Fruit fly (Drosophila melanogaster) whole organism, embryonic: ENCODE results near the gene srl.

Experiments used
- Abd-B ChIP-seq: fragments of 200-800 bp; sonication (Bioruptor generic); optimal IDR thresholded peaks from 2 replicates; lab custom pipeline; 2018; ENCODE audit warnings: missing biosample characterization, mild to moderate bottlenecking, missing genetic modification characterization, moderate library complexity
- CG10147 ChIP-seq: fragments of 200-800 bp; sonication (Bioruptor generic); optimal IDR thresholded peaks from 2 replicates; lab custom pipeline; 2019; ENCODE audit warnings: missing biosample characterization, mild to moderate bottlenecking, missing genetic modification characterization, moderate library complexity
- CG10209 ChIP-seq: fragments of 200-800 bp; sonication (Bioruptor generic); optimal IDR thresholded peaks from 3 replicates; lab custom pipeline; 2017; ENCODE audit warnings: missing biosample characterization, mild to moderate bottlenecking, missing genetic modification characterization, missing genetic modification reagents
- CG1024 ChIP-seq: fragments of 200-800 bp; sonication (Bioruptor generic); IDR thresholded peaks from 2 replicates; pipeline ENCODE4 v1.3.6; 2022; ENCODE audit warnings: missing biosample characterization, missing genetic modification characterization
- CG12219 ChIP-seq: fragments of 200-800 bp; sonication (Bioruptor generic); optimal IDR thresholded peaks from 3 replicates; lab custom pipeline; 2018; ENCODE audit warnings: missing biosample characterization, mild to moderate bottlenecking, missing genetic modification characterization
- CG12659 ChIP-seq: fragments of 200-800 bp; sonication (Bioruptor generic); optimal IDR thresholded peaks from 3 replicates; lab custom pipeline; 2017; ENCODE audit warnings: mild to moderate bottlenecking, missing biosample characterization, missing genetic modification reagents, missing genetic modification characterization
- CG15601 ChIP-seq: fragments of 200-800 bp; sonication (Bioruptor generic); optimal IDR thresholded peaks from 3 replicates; lab custom pipeline; 2019; ENCODE audit warnings: missing biosample characterization, mild to moderate bottlenecking, missing genetic modification characterization, moderate library complexity
- CG16813 ChIP-seq: fragments of 200-800 bp; sonication (Bioruptor generic); IDR thresholded peaks from 3 replicates; pipeline ENCODE4 v1.3.6; 2022; ENCODE audit warnings: missing biosample characterization, missing genetic modification characterization; ENCODE audit not compliant: partially characterized antibody
- CG16863 ChIP-seq: fragments of 200-800 bp; sonication (Bioruptor generic); optimal IDR thresholded peaks from 3 replicates; lab custom pipeline; 2016; ENCODE audit warnings: missing biosample characterization, missing genetic modification characterization
- CG17385 ChIP-seq: fragments of 200-800 bp; sonication (Bioruptor generic); optimal IDR thresholded peaks from 3 replicates; lab custom pipeline; 2018; ENCODE audit warnings: missing biosample characterization, mild to moderate bottlenecking, missing genetic modification characterization
- CG17802 ChIP-seq: fragments of 200-800 bp; sonication (Bioruptor generic); optimal IDR thresholded peaks from 2 replicates; lab custom pipeline; 2018; ENCODE audit warnings: missing biosample characterization, mild to moderate bottlenecking, missing genetic modification characterization, moderate library complexity
- CG17829 ChIP-seq: fragments of 200-800 bp; optimal IDR thresholded peaks from 2 replicates; lab custom pipeline; 2019; ENCODE audit warnings: missing biosample characterization, mild to moderate bottlenecking, missing genetic modification characterization, moderate library complexity
- CG1832 ChIP-seq: fragments of 200-800 bp; sonication (Bioruptor generic); optimal IDR thresholded peaks from 2 replicates; lab custom pipeline; 2017; ENCODE audit warnings: missing biosample characterization, mild to moderate bottlenecking, missing genetic modification characterization, inconsistent platforms
- CG31388 ChIP-seq: fragments of 200-800 bp; sonication (Bioruptor generic); optimal IDR thresholded peaks from 2 replicates; lab custom pipeline; 2016; ENCODE audit warnings: missing biosample characterization, missing genetic modification characterization
- CG31441 ChIP-seq: fragments of 200-800 bp; sonication (Bioruptor generic); IDR thresholded peaks from 2 replicates; pipeline ENCODE4 v1.3.6; 2022; ENCODE audit warnings: missing biosample characterization, missing genetic modification characterization
- CG32532 ChIP-seq: fragments of 200-800 bp; sonication (Bioruptor generic); IDR thresholded peaks from 2 replicates; pipeline ENCODE4 v1.3.6; 2022; ENCODE audit warnings: missing biosample characterization, missing genetic modification characterization
- CG32772 ChIP-seq: fragments of 200-800 bp; sonication (Bioruptor generic); IDR thresholded peaks from 2 replicates; pipeline ENCODE4 v1.3.6; 2022; ENCODE audit warnings: missing biosample characterization, missing genetic modification characterization
- CG34422 ChIP-seq: fragments of 200-800 bp; sonication (Bioruptor generic); IDR thresholded peaks from 3 replicates; pipeline ENCODE4 v1.3.6; 2022; ENCODE audit warnings: missing biosample characterization, missing genetic modification characterization
- CG6175 ChIP-seq: fragments of 200-800 bp; sonication (Bioruptor generic); IDR thresholded peaks from 3 replicates; pipeline ENCODE4 v1.3.6; 2022; ENCODE audit warnings: missing biosample characterization, missing genetic modification characterization
- CG8359 ChIP-seq: fragments of 200-800 bp; sonication (Bioruptor generic); optimal IDR thresholded peaks from 2 replicates; lab custom pipeline; 2017; ENCODE audit warnings: missing biosample characterization, mild to moderate bottlenecking, missing genetic modification characterization, borderline replicate concordance
- CG9727 ChIP-seq: fragments of 200-800 bp; sonication (Bioruptor generic); optimal IDR thresholded peaks from 3 replicates; lab custom pipeline; 2017; ENCODE audit warnings: missing biosample characterization, mild to moderate bottlenecking, missing genetic modification characterization
- Chrac-16 ChIP-seq: fragments of 200-800 bp; sonication (Bioruptor generic); optimal IDR thresholded peaks from 3 replicates; lab custom pipeline; 2016; ENCODE audit warnings: missing biosample characterization, missing genetic modification characterization
- D19B ChIP-seq: fragments of 200-800 bp; sonication (Bioruptor generic); optimal IDR thresholded peaks from 2 replicates; lab custom pipeline; 2017; ENCODE audit warnings: missing biosample characterization, mild to moderate bottlenecking, missing genetic modification characterization
- Drgx ChIP-seq: fragments of 200-800 bp; sonication (Bioruptor generic); IDR thresholded peaks from 2 replicates; pipeline ENCODE4 v1.3.6; 2022; ENCODE audit warnings: missing biosample characterization, missing genetic modification characterization
- Elba2 ChIP-seq: fragments of 200-800 bp; sonication (Bioruptor generic); optimal IDR thresholded peaks from 3 replicates; lab custom pipeline; 2016; ENCODE audit warnings: missing biosample characterization, missing genetic modification characterization
- HHEX ChIP-seq: fragments of 200-800 bp; sonication (Bioruptor generic); optimal IDR thresholded peaks from 3 replicates; lab custom pipeline; 2017; ENCODE audit warnings: missing biosample characterization, mild to moderate bottlenecking, missing genetic modification characterization, missing genetic modification reagents
- HLH3B ChIP-seq: fragments of 200-800 bp; sonication (Bioruptor generic); IDR thresholded peaks from 2 replicates; pipeline ENCODE4 v1.3.6; 2022; ENCODE audit warnings: missing biosample characterization, missing genetic modification characterization
- Myb ChIP-seq: fragments of 200-800 bp; sonication (Bioruptor generic); optimal IDR thresholded peaks from 2 replicates; lab custom pipeline; 2016; ENCODE audit warnings: missing biosample characterization, missing genetic modification characterization
- NC2α ChIP-seq: fragments of 200-800 bp; sonication (Bioruptor generic); optimal IDR thresholded peaks from 2 replicates; lab custom pipeline; 2016; ENCODE audit warnings: missing biosample characterization, missing genetic modification characterization
- Oli ChIP-seq: fragments of 200-800 bp; sonication (Bioruptor generic); optimal IDR thresholded peaks from 2 replicates; lab custom pipeline; 2018; ENCODE audit warnings: missing biosample characterization, mild to moderate bottlenecking, missing genetic modification characterization, moderate library complexity
- Sry-β ChIP-seq: fragments of 200-800 bp; sonication (Bioruptor generic); optimal IDR thresholded peaks from 2 replicates; lab custom pipeline; 2018; ENCODE audit warnings: missing biosample characterization, mild to moderate bottlenecking, missing genetic modification characterization, moderate library complexity
- Sry-δ ChIP-seq: fragments of 200-800 bp; sonication (Bioruptor generic); optimal IDR thresholded peaks from 2 replicates; lab custom pipeline; 2016; ENCODE audit warnings: missing biosample characterization, missing genetic modification characterization
- YL-1 ChIP-seq: fragments of 200-800 bp; sonication (Bioruptor generic); optimal IDR thresholded peaks from 3 replicates; lab custom pipeline; 2017; ENCODE audit warnings: missing biosample characterization, mild to moderate bottlenecking, missing genetic modification characterization
- aop ChIP-seq: fragments of 200-800 bp; sonication (Bioruptor generic); IDR thresholded peaks from 2 replicates; pipeline ENCODE4 v1.3.6; 2022; ENCODE audit warnings: missing biosample characterization, missing genetic modification characterization
- az2 ChIP-seq: fragments of 200-800 bp; sonication (Bioruptor generic); optimal IDR thresholded peaks from 3 replicates; lab custom pipeline; 2016; ENCODE audit warnings: missing biosample characterization, missing genetic modification characterization
- bab2 ChIP-seq: fragments of 200-800 bp; sonication (Bioruptor generic); optimal IDR thresholded peaks from 2 replicates; lab custom pipeline; 2016; ENCODE audit warnings: missing biosample characterization, missing genetic modification characterization
- cg ChIP-seq: fragments of 200-800 bp; sonication (Bioruptor generic); optimal IDR thresholded peaks from 3 replicates; lab custom pipeline; 2019; ENCODE audit warnings: missing biosample characterization, mild to moderate bottlenecking, missing genetic modification characterization, moderate library complexity
- eve ChIP-seq, 2 experiments: fragments of >200 bp; optimal IDR thresholded peaks; 2 replicates each; lab custom pipeline; 2017; ENCODE audit warnings: missing biosample characterization in 2 of 2, missing genetic modification characterization in 2 of 2
- fd3F ChIP-seq: fragments of 200-800 bp; sonication (Bioruptor generic); optimal IDR thresholded peaks from 2 replicates; lab custom pipeline; 2018; ENCODE audit warnings: missing biosample characterization, mild to moderate bottlenecking, missing genetic modification characterization, moderate library complexity
- fru ChIP-seq: fragments of >200 bp; optimal IDR thresholded peaks from 2 replicates; lab custom pipeline; 2017
- grau ChIP-seq: fragments of 200-800 bp; optimal IDR thresholded peaks from 3 replicates; lab custom pipeline; 2019; ENCODE audit warnings: missing biosample characterization, mild to moderate bottlenecking, missing genetic modification characterization, moderate library complexity
- gro ChIP-seq: fragments of 200-800 bp; sonication (Bioruptor generic); optimal IDR thresholded peaks from 2 replicates; lab custom pipeline; 2016; ENCODE audit warnings: missing biosample characterization, missing genetic modification characterization
- ind ChIP-seq: fragments of 200-800 bp; sonication (Bioruptor generic); optimal IDR thresholded peaks from 3 replicates; lab custom pipeline; 2016; ENCODE audit warnings: missing biosample characterization, missing genetic modification characterization
- kay ChIP-seq: fragments of 200-800 bp; sonication (Bioruptor generic); optimal IDR thresholded peaks from 2 replicates; lab custom pipeline; 2016; ENCODE audit warnings: missing biosample characterization, missing genetic modification characterization
- mld ChIP-seq: fragments of 200-800 bp; sonication (Bioruptor generic); IDR thresholded peaks from 3 replicates; pipeline ENCODE4 v1.3.6; 2022; ENCODE audit warnings: missing biosample characterization, missing genetic modification characterization; ENCODE audit not compliant: partially characterized antibody
- pb ChIP-seq: fragments of 200-800 bp; sonication (Bioruptor generic); optimal IDR thresholded peaks from 3 replicates; lab custom pipeline; 2016; ENCODE audit warnings: missing biosample characterization, missing genetic modification characterization
- slou ChIP-seq: fragments of 200-800 bp; sonication (Bioruptor generic); optimal IDR thresholded peaks from 3 replicates; lab custom pipeline; 2016; ENCODE audit warnings: missing biosample characterization, missing genetic modification characterization
- sna ChIP-seq: fragments of 200-800 bp; sonication (Bioruptor generic); IDR thresholded peaks from 2 replicates; pipeline ENCODE4 v1.3.6; 2022; ENCODE audit warnings: missing biosample characterization, missing genetic modification characterization; ENCODE audit not compliant: partially characterized antibody
- zfh1 ChIP-seq: fragments of 200-800 bp; sonication (Bioruptor generic); IDR thresholded peaks from 3 replicates; pipeline ENCODE4 v1.3.6; 2022; ENCODE audit warnings: missing biosample characterization, missing genetic modification characterization

srl gene

dm6 chr3R:4478220-4479037 is 49.3 kb upstream of the srl start (continued):
- TF ChIP-seq Sry-β (no peak), CG17385 (GFP tag; lab: Kevin White, UChicago) (peak; percentile 85), eve (GFP tag; optimal IDR thresholded peaks at IDR 0.05; lab: Kevin White, UChicago) (no peak), CG12659 (GFP tag; lab: Kevin White, UChicago) (peak; percentile 82), grau (peak; percentile 81), CG34422 (GFP tag; lab: Robert Waterston, UW) (peak; percentile 89), D19B (GFP tag; lab: Kevin White, UChicago) (peak; percentile 80), kay (peak; percentile 93), sna (GFP tag; lab: Robert Waterston, UW) (0 out of 2 replicates have a peak, but pooled peaks have one; percentile 37), Chrac-16 (peak; percentile 88), CG16813 (GFP tag; lab: Robert Waterston, UW) (no peak), CG17802 (tag; lab: Kevin White, UChicago) (peak; percentile 30), CG32532 (GFP tag; lab: Robert Waterston, UW) (peak; percentile 95), ind (peak; percentile 89), mld (GFP tag; lab: Robert Waterston, UW) (no peak), Elba2 (GFP tag; lab: Kevin White, UChicago) (no peak), cg (peak; percentile 89), CG10147 (peak; percentile 41), CG6175 (GFP tag; lab: Robert Waterston, UW) (peak; percentile 57; the same call in 1 of the 3 replicates), Drgx (GFP tag; lab: Robert Waterston, UW) (peak; percentile 81), Abd-B (peak; percentile 50), CG32772 (GFP tag; lab: Robert Waterston, UW) (peak; percentile 76), YL-1 (GFP tag; lab: Kevin White, UChicago) (peak; percentile 37), HLH3B (GFP tag; lab: Robert Waterston, UW) (peak; percentile 90), slou (peak; percentile 41), fru (lab: Kevin White, UChicago) (no peak), HHEX (GFP tag; lab: Kevin White, UChicago) (peak; percentile 91), CG12219 (GFP tag; lab: Kevin White, UChicago) (peak; percentile 87), bab2 (GFP tag; lab: Kevin White, UChicago) (peak; percentile 90), gro (peak; percentile 93), pb (peak; percentile 81), CG1832 (GFP tag; lab: Kevin White, UChicago) (no peak), CG9727 (peak; percentile 79), aop (GFP tag; lab: Robert Waterston, UW) (peak; percentile 65; the same call in 1 of the 2 replicates), Myb (peak; percentile 72), fd3F (GFP tag; lab: Kevin White, UChicago) (peak; percentile 73), CG31441 (GFP tag; lab: Robert Waterston, UW) (peak; percentile 80), CG15601 (tag; lab: Kevin White, UChicago) (peak; percentile 67), zfh1 (GFP tag; lab: Robert Waterston, UW) (peak; percentile 90), CG10209 (GFP tag; lab: Kevin White, UChicago) (peak; percentile 82), CG8359 (GFP tag; lab: Kevin White, UChicago) (peak; percentile 21), NC2α (GFP tag; lab: Kevin White, UChicago) (peak; percentile 18), CG31388 (GFP tag; lab: Kevin White, UChicago) (peak; percentile 61), CG1024 (GFP tag; lab: Robert Waterston, UW) (peak; percentile 82; the same call in 1 of the 2 replicates), Oli (tag; lab: Kevin White, UChicago) (peak; percentile 77), az2 (GFP tag; lab: Kevin White, UChicago) (peak; percentile 91), CG17829 (tag; lab: Kevin White, UChicago) (peak; percentile 85), CG16863 (GFP tag; lab: Kevin White, UChicago) (peak; percentile 79), Sry-δ (GFP tag; lab: Kevin White, UChicago) (peak; percentile 43)
